Worm (Caenorhabditis elegans) whole organism, young adult: ENCODE data around the gene nhr-126.

Experiments
- B0336.3 ChIP-seq: fragments of 200-800 bp; sonication (Bioruptor generic); IDR thresholded peaks from 2 replicates; pipeline ENCODE4 v1.3.6; 2022; ENCODE audit warnings: missing genetic modification characterization, missing compliant biosample characterization
- F37B4.10 ChIP-seq: fragments of 200-800 bp; sonication (Bioruptor generic); IDR thresholded peaks from 2 replicates; pipeline ENCODE4 v1.3.6; 2022; ENCODE audit warnings: missing genetic modification characterization, missing compliant biosample characterization
- F49E8.2 ChIP-seq: sonication (generic microtip); optimal IDR thresholded peaks from 3 replicates; lab custom pipeline; 2017; ENCODE audit warnings: missing genetic modification characterization, mild to moderate bottlenecking, missing compliant biosample characterization, antibody characterized with exemption, moderate library complexity; ENCODE audit not compliant: insufficient read depth
- Y53F4B.3 ChIP-seq: fragments of 200-800 bp; sonication (Bioruptor generic); IDR thresholded peaks from 2 replicates; pipeline ENCODE4 v1.3.6; 2022; ENCODE audit warnings: missing genetic modification reagents, missing genetic modification characterization, missing compliant biosample characterization
- akir-1 ChIP-seq: fragments of 200-800 bp; sonication (Bioruptor generic); optimal IDR thresholded peaks from 2 replicates; lab custom pipeline; 2018; ENCODE audit warnings: mild to moderate bottlenecking, missing genetic modification characterization, moderate library complexity, missing compliant biosample characterization
- aptf-3 ChIP-seq: fragments of 200-800 bp; sonication (Bioruptor generic); IDR thresholded peaks from 2 replicates; pipeline ENCODE4 v1.3.6; 2022; ENCODE audit warnings: missing genetic modification characterization, missing compliant biosample characterization
- athp-1 ChIP-seq: sonication (generic microtip); optimal IDR thresholded peaks from 2 replicates; lab custom pipeline; 2017; ENCODE audit warnings: mild to moderate bottlenecking, missing genetic modification characterization, missing compliant biosample characterization
- attf-6 ChIP-seq: fragments of 200-800 bp; sonication (Bioruptor generic); IDR thresholded peaks from 2 replicates; pipeline ENCODE4 v1.3.6; 2022; ENCODE audit warnings: missing genetic modification reagents, missing genetic modification characterization, missing compliant biosample characterization
- bed-1 ChIP-seq: fragments of 200-800 bp; sonication (Bioruptor generic); IDR thresholded peaks from 2 replicates; pipeline ENCODE4 v1.3.6; 2022; ENCODE audit warnings: missing genetic modification reagents, missing genetic modification characterization, missing compliant biosample characterization
- bed-2 ChIP-seq: fragments of 200-800 bp; sonication (Bioruptor generic); IDR thresholded peaks from 2 replicates; pipeline ENCODE4 v1.3.6; 2022; ENCODE audit warnings: missing genetic modification reagents, missing genetic modification characterization, missing compliant biosample characterization
- ccch-3 ChIP-seq: fragments of 200-800 bp; sonication (Bioruptor generic); optimal IDR thresholded peaks from 2 replicates; lab custom pipeline; 2018; ENCODE audit warnings: mild to moderate bottlenecking, missing genetic modification characterization, missing compliant biosample characterization
- cebp-1 ChIP-seq, 2 experiments: fragments of 200-800 bp in 1 of 2; sonication (Bioruptor generic) in 1 of 2; sonication (generic microtip) in 1 of 2; IDR thresholded peaks in 1 of 2; optimal IDR thresholded peaks in 1 of 2; 2 replicates each; pipeline versions ENCODE4 v1.3.6 to Lab custom; 2017 to 2022; ENCODE audit warnings: missing compliant biosample characterization in 2 of 2, missing genetic modification characterization in 2 of 2, mild to moderate bottlenecking in 1 of 2, missing genetic modification reagents in 1 of 2, moderate library complexity in 1 of 2
- ceh-58 ChIP-seq: fragments of 200-800 bp; sonication (Bioruptor generic); IDR thresholded peaks from 2 replicates; pipeline ENCODE4 v1.3.6; 2022; ENCODE audit warnings: missing genetic modification characterization, missing compliant biosample characterization
- ceh-91 ChIP-seq: fragments of 200-800 bp; sonication (Bioruptor generic); IDR thresholded peaks from 2 replicates; pipeline ENCODE4 v1.3.6; 2022; ENCODE audit warnings: missing genetic modification reagents, missing genetic modification characterization, missing compliant biosample characterization
- egl-44 ChIP-seq: fragments of 200-800 bp; sonication (Bioruptor generic); IDR thresholded peaks from 2 replicates; pipeline ENCODE4 v1.3.6; 2022; ENCODE audit warnings: missing genetic modification reagents, missing genetic modification characterization, missing compliant biosample characterization
- egrh-3 ChIP-seq: fragments of 200-800 bp; sonication (Bioruptor generic); IDR thresholded peaks from 2 replicates; pipeline ENCODE4 v1.3.6; 2022; ENCODE audit warnings: missing genetic modification reagents, missing genetic modification characterization, missing compliant biosample characterization
- him-1 ChIP-seq: sonication (generic microtip); optimal IDR thresholded peaks from 2 replicates; lab custom pipeline; 2016; ENCODE audit warnings: missing genotype, missing genetic modification reagents, missing genetic modification characterization, missing compliant biosample characterization
- hlh-26 ChIP-seq: fragments of 200-800 bp; sonication (Bioruptor generic); conservative IDR thresholded peaks from 2 replicates; pipeline ENCODE4 v1.3.6; 2022; ENCODE audit warnings: missing genetic modification reagents, missing genetic modification characterization, missing compliant biosample characterization
- hmg-20 ChIP-seq: fragments of 200-800 bp; sonication (Bioruptor generic); IDR thresholded peaks from 2 replicates; pipeline ENCODE4 v1.3.6; 2022; ENCODE audit warnings: missing genetic modification reagents, missing genetic modification characterization, missing compliant biosample characterization
- hsf-1 ChIP-seq: fragments of 200-800 bp; sonication (Bioruptor generic); IDR thresholded peaks from 2 replicates; pipeline ENCODE4 v1.3.6; 2022; ENCODE audit warnings: missing genetic modification reagents, missing genetic modification characterization, missing compliant biosample characterization
- let-607 ChIP-seq, 2 experiments: fragments of 200-800 bp in 1 of 2; sonication (Bioruptor generic) in 1 of 2; sonication (generic microtip) in 1 of 2; optimal IDR thresholded peaks; 2 replicates each; lab custom pipeline; 2016 to 2018; ENCODE audit warnings: mild to moderate bottlenecking in 2 of 2, missing compliant biosample characterization in 2 of 2, missing genetic modification characterization in 2 of 2, moderate library complexity in 2 of 2, missing genotype in 1 of 2
- lin-26 ChIP-seq: fragments of 200-800 bp; sonication (Bioruptor generic); IDR thresholded peaks from 2 replicates; pipeline ENCODE4 v1.3.6; 2022; ENCODE audit warnings: missing genetic modification reagents, missing genetic modification characterization, missing compliant biosample characterization
- lsy-27 ChIP-seq: sonication (generic microtip); optimal IDR thresholded peaks from 2 replicates; lab custom pipeline; 2017; ENCODE audit warnings: missing genetic modification characterization, mild to moderate bottlenecking, missing compliant biosample characterization, antibody characterized with exemption, missing genotype, borderline replicate concordance; ENCODE audit not compliant: insufficient read depth
- madf-10 ChIP-seq: sonication (generic microtip); optimal IDR thresholded peaks from 2 replicates; lab custom pipeline; 2016; ENCODE audit warnings: mild to moderate bottlenecking, missing genetic modification characterization, missing compliant biosample characterization
- mcd-1 ChIP-seq: fragments of 200-800 bp; sonication (Bioruptor generic); IDR thresholded peaks from 2 replicates; pipeline ENCODE4 v1.3.6; 2022; ENCODE audit warnings: missing genetic modification reagents, missing genetic modification characterization, missing compliant biosample characterization
- mes-4 ChIP-seq: sonication (generic microtip); optimal IDR thresholded peaks from 2 replicates; lab custom pipeline; 2016; ENCODE audit warnings: missing genotype, missing genetic modification characterization, missing compliant biosample characterization
- mxl-1 ChIP-seq: sonication (generic microtip); optimal IDR thresholded peaks from 2 replicates; lab custom pipeline; 2016; ENCODE audit warnings: missing genetic modification characterization, missing compliant biosample characterization
- nfya-1 ChIP-seq: sonication (generic microtip); optimal IDR thresholded peaks from 2 replicates; lab custom pipeline; 2017; ENCODE audit warnings: antibody characterized with exemption, missing compliant biosample characterization, missing genetic modification characterization, borderline replicate concordance; ENCODE audit not compliant: insufficient read depth
- nfya-2 ChIP-seq: fragments of 200-800 bp; sonication (Bioruptor generic); IDR thresholded peaks from 2 replicates; pipeline ENCODE4 v1.3.6; 2022; ENCODE audit warnings: missing genetic modification reagents, missing genetic modification characterization, missing compliant biosample characterization
- nhr-27 ChIP-seq: fragments of 200-800 bp; sonication (Bioruptor generic); optimal IDR thresholded peaks from 2 replicates; lab custom pipeline; 2018; ENCODE audit warnings: mild to moderate bottlenecking, missing genetic modification characterization, moderate library complexity, missing compliant biosample characterization
- pbrm-1 ChIP-seq: fragments of 200-800 bp; sonication (Bioruptor generic); IDR thresholded peaks from 2 replicates; pipeline ENCODE4 v1.3.6; 2022; ENCODE audit warnings: missing genetic modification reagents, missing genetic modification characterization, missing compliant biosample characterization
- snpc-3.4 ChIP-seq: sonication (generic microtip); optimal IDR thresholded peaks from 2 replicates; lab custom pipeline; 2017; ENCODE audit warnings: missing genetic modification characterization, mild to moderate bottlenecking, missing compliant biosample characterization, antibody characterized with exemption, moderate library complexity, missing genotype, missing genetic modification reagents
- snpc-4 ChIP-seq, 5 experiments: fragments of 150-350 bp in 1 of 5; sonication (generic microtip) in 4 of 5; optimal IDR thresholded peaks; 2 replicates each; lab custom pipeline; 2014 to 2018; ENCODE audit warnings: missing genetic modification characterization in 5 of 5, missing biosample characterization in 3 of 5, antibody characterized with exemption in 2 of 5, mild to moderate bottlenecking in 2 of 5, missing compliant biosample characterization in 2 of 5, missing genotype in 2 of 5, moderate library complexity in 2 of 5, missing genetic modification reagents in 1 of 5
- tbx-9 ChIP-seq: sonication (generic microtip); optimal IDR thresholded peaks from 2 replicates; lab custom pipeline; 2016; ENCODE audit warnings: borderline replicate concordance, missing genetic modification characterization, inconsistent platforms, missing compliant biosample characterization
- tlf-1 ChIP-seq: fragments of 200-800 bp; sonication (Bioruptor generic); optimal IDR thresholded peaks from 2 replicates; lab custom pipeline; 2018; ENCODE audit warnings: mild to moderate bottlenecking, missing genetic modification characterization, missing compliant biosample characterization
- xnd-1 ChIP-seq: sonication (generic microtip); optimal IDR thresholded peaks from 2 replicates; lab custom pipeline; 2016; ENCODE audit warnings: missing genotype, missing genetic modification reagents, missing genetic modification characterization, missing compliant biosample characterization
- zfh-2 ChIP-seq: fragments of 200-800 bp; sonication (Bioruptor generic); conservative IDR thresholded peaks from 2 replicates; pipeline ENCODE4 v1.3.6; 2022; ENCODE audit warnings: missing genetic modification reagents, missing genetic modification characterization, missing compliant biosample characterization
- zim-3 ChIP-seq: sonication (generic microtip); optimal IDR thresholded peaks from 2 replicates; lab custom pipeline; 2017; ENCODE audit warnings: mild to moderate bottlenecking, missing genetic modification characterization, moderate library complexity, missing compliant biosample characterization
- ztf-22 ChIP-seq: fragments of 200-800 bp; sonication (Bioruptor generic); optimal IDR thresholded peaks from 2 replicates; lab custom pipeline; 2018; ENCODE audit warnings: mild to moderate bottlenecking, missing genetic modification characterization, moderate library complexity, missing compliant biosample characterization
- ztf-26 ChIP-seq: sonication (generic microtip); optimal IDR thresholded peaks from 2 replicates; lab custom pipeline; 2017; ENCODE audit warnings: missing genetic modification characterization, missing compliant biosample characterization
- ztf-28 ChIP-seq: fragments of 200-800 bp; sonication (Bioruptor generic); IDR thresholded peaks from 2 replicates; pipeline ENCODE4 v1.3.6; 2022; ENCODE audit warnings: missing genetic modification reagents, missing genetic modification characterization, missing compliant biosample characterization
- ztf-3 ChIP-seq: fragments of 200-800 bp; sonication (Bioruptor generic); optimal IDR thresholded peaks from 2 replicates; lab custom pipeline; 2018; ENCODE audit warnings: mild to moderate bottlenecking, missing genetic modification characterization, missing compliant biosample characterization

The nhr-126 gene

ce11 chrV:2185486-2185885, 43.4 kb upstream of the nhr-126 start:
- no peak for TF ChIP-seq tbx-9
- 0 out of 2 replicates have a peak, but pooled peaks have one; percentile 44 for TF ChIP-seq zfh-2 (GFP tag; lab: Robert Waterston, UW)
- TF ChIP-seq F37B4.10 (GFP tag; lab: Robert Waterston, UW) = 0 out of 2 replicates have a peak, but pooled peaks have one; percentile 47
- no peak for TF ChIP-seq bed-1 (GFP tag; lab: Robert Waterston, UW)
- TF ChIP-seq madf-10 (tag; lab: Kevin White, UChicago) = no peak
- TF ChIP-seq mcd-1 (GFP tag; lab: Robert Waterston, UW) = no peak

ce11 chrV:2187864-2188345, 41.0 kb upstream of the nhr-126 start, which contains the start of gene Y5H2B.3:
Y5H2B.3 (plus strand) TSS chrV:2188295.
- TF ChIP-seq xnd-1 (tag; lab: Kevin White, UChicago) = no peak
- no peak for TF ChIP-seq akir-1 (GFP tag; lab: Kevin White, UChicago)
- no peak for TF ChIP-seq let-607 (tag; optimal IDR thresholded peaks at IDR 0.05; lab: Kevin White, UChicago)
- no peak for TF ChIP-seq Y53F4B.3
- no peak for TF ChIP-seq lsy-27
- TF ChIP-seq him-1 (tag; lab: Kevin White, UChicago) = no peak
- TF ChIP-seq hmg-20 (GFP tag; lab: Robert Waterston, UW) = no peak
- no peak for TF ChIP-seq nfya-2 (GFP tag; lab: Robert Waterston, UW)
- TF ChIP-seq, all 124 proteins: peak for 0

- TF ChIP-seq mes-4 (no peak), zim-3 (tag; lab: Kevin White, UChicago) (no peak), nfya-1 (tag; lab: Kevin White, UChicago) (no peak), nhr-27 (tag; lab: Kevin White, UChicago) (no peak), zfh-2 (GFP tag; lab: Robert Waterston, UW) (peak; percentile 94), ceh-91 (no peak), snpc-4 (GFP tag; optimal IDR thresholded peaks at IDR 0.05; lab: Kevin White, UChicago) (no peak), snpc-4 (tag; optimal IDR thresholded peaks at IDR 0.05; lab: Kevin White, UChicago) (peak in 1 of 4 experiments; percentile 29), athp-1 (tag; lab: Kevin White, UChicago) (no peak), ccch-3 (GFP tag; lab: Kevin White, UChicago) (no peak), let-607 (tag; optimal IDR thresholded peaks at IDR 0.05; lab: Kevin White, UChicago) (no peak), hsf-1 (no peak), ceh-58 (GFP tag; lab: Robert Waterston, UW) (no peak), madf-10 (tag; lab: Kevin White, UChicago) (no peak), F49E8.2 (no peak), egrh-3 (peak; percentile 55; the same call in 1 of the 2 replicates), ztf-28 (GFP tag; lab: Robert Waterston, UW) (0 out of 2 replicates have a peak, but pooled peaks have one; percentile 40)
These were observed 38.5 kb upstream of the nhr-126 start for ce11 chrV:2190383-2190782.

ce11 chrV:2191122-2191521, 37.8 kb upstream of the nhr-126 start, which contains the start of gene srbc-42:
srbc-42 (minus strand) TSS chrV:2191222.
- no peak for TF ChIP-seq aptf-3
- TF ChIP-seq hsf-1 = no peak
- TF ChIP-seq hlh-26 = no peak
- no peak for TF ChIP-seq bed-2 (GFP tag; lab: Robert Waterston, UW)
- TF ChIP-seq mxl-1 (tag; lab: Kevin White, UChicago) = no peak
- TF ChIP-seq attf-6 (GFP tag; lab: Robert Waterston, UW) = no peak
- no peak for TF ChIP-seq lin-26 (GFP tag; lab: Robert Waterston, UW)
- TF ChIP-seq tlf-1 (GFP tag; lab: Kevin White, UChicago) = no peak
- TF ChIP-seq cebp-1 (GFP tag; IDR thresholded peaks at IDR 0.05; lab: Robert Waterston, UW) = no peak
- TF ChIP-seq cebp-1 (tag; optimal IDR thresholded peaks at IDR 0.05; lab: Kevin White, UChicago) = no peak
- TF ChIP-seq B0336.3 = no peak
- no peak for TF ChIP-seq ceh-58 (GFP tag; lab: Robert Waterston, UW)
- TF ChIP-seq ztf-22 (GFP tag; lab: Kevin White, UChicago) = no peak
- TF ChIP-seq pbrm-1 = no peak
- no peak for TF ChIP-seq snpc-3.4 (tag; lab: Kevin White, UChicago)
- no peak for TF ChIP-seq ztf-3 (GFP tag; lab: Kevin White, UChicago)
- no peak for TF ChIP-seq egl-44
- no peak for TF ChIP-seq ztf-26
